Fruit fly (Drosophila melanogaster) whole organism: ENCODE measurements around the gene RpL37A.

Experiments
- CG8478 ChIP-seq: fragments of >200 bp; optimal IDR thresholded peaks from 2 replicates; lab custom pipeline; 2018; ENCODE audit warnings: inconsistent platforms
- Dll ChIP-seq: fragments of >200 bp; optimal IDR thresholded peaks from 2 replicates; lab custom pipeline; 2017
- EcR ChIP-seq, 2 experiments: fragments of >200 bp; optimal IDR thresholded peaks; 2 replicates each; lab custom pipeline; 2017; ENCODE audit warnings: missing biosample characterization in 2 of 2, missing genetic modification characterization in 2 of 2, missing genetic modification reagents in 2 of 2
- pan ChIP-seq: fragments of >200 bp; optimal IDR thresholded peaks from 2 replicates; lab custom pipeline; 2017
- psq ChIP-seq: fragments of >200 bp; optimal IDR thresholded peaks from 2 replicates; lab custom pipeline; 2017
- usp ChIP-seq: fragments of >200 bp; optimal IDR thresholded peaks from 2 replicates; lab custom pipeline; 2017; ENCODE audit warnings: missing biosample characterization, missing genetic modification characterization, mixed read lengths

The RpL37A gene

dm6 chr2L:5070797-5071579 lies at the start of gene RpL37A:
Gene RpL37A (plus strand): TSS chr2L:5070957.
- no peak for TF ChIP-seq usp (GFP tag; lab: Kevin White, UChicago)
- TF ChIP-seq CG8478: no peak
- TF ChIP-seq Dll (lab: Kevin White, UChicago): no peak
- TF ChIP-seq pan: no peak
- TF ChIP-seq EcR (GFP tag; optimal IDR thresholded peaks at IDR 0.05; lab: Kevin White, UChicago): no peak
- TF ChIP-seq psq (lab: Kevin White, UChicago): no peak

dm6 chr2L:5022602-5023001 lies 48.2 kb upstream of the RpL37A start:
- no peak for TF ChIP-seq EcR (GFP tag; optimal IDR thresholded peaks at IDR 0.05; lab: Kevin White, UChicago)
- no peak for TF ChIP-seq CG8478
- TF ChIP-seq Dll (lab: Kevin White, UChicago): no peak
- TF ChIP-seq usp (GFP tag; lab: Kevin White, UChicago): no peak
- TF ChIP-seq psq (lab: Kevin White, UChicago): no peak
- TF ChIP-seq pan: no peak

dm6 chr2L:5025557-5025956 lies 45.2 kb upstream of the RpL37A start:
- no peak for TF ChIP-seq usp (GFP tag; lab: Kevin White, UChicago)
- TF ChIP-seq EcR (GFP tag; optimal IDR thresholded peaks at IDR 0.05; lab: Kevin White, UChicago): no peak
- TF ChIP-seq pan: no peak
- no peak for TF ChIP-seq CG8478
- no peak for TF ChIP-seq Dll (lab: Kevin White, UChicago)
- TF ChIP-seq psq (lab: Kevin White, UChicago): no peak

dm6 chr2L:5027321-5028069 lies 43.3 kb upstream of the RpL37A start:
- no peak for TF ChIP-seq EcR (GFP tag; optimal IDR thresholded peaks at IDR 0.05; lab: Kevin White, UChicago)
- TF ChIP-seq Dll (lab: Kevin White, UChicago): no peak
- no peak for TF ChIP-seq usp (GFP tag; lab: Kevin White, UChicago)
- no peak for TF ChIP-seq CG8478
- TF ChIP-seq psq (lab: Kevin White, UChicago): no peak
- TF ChIP-seq pan: no peak

- TF ChIP-seq pan (no peak), psq (lab: Kevin White, UChicago) (no peak), EcR (GFP tag; optimal IDR thresholded peaks at IDR 0.05; lab: Kevin White, UChicago) (no peak), usp (GFP tag; lab: Kevin White, UChicago) (no peak), Dll (lab: Kevin White, UChicago) (no peak), CG8478 (no peak)
Measured at dm6 chr2L:5028091-5028490, 42.7 kb upstream of the RpL37A start, which contains the start of gene vkg. Gene vkg (minus strand): TSS chr2L:5028191.

- no peak for TF ChIP-seq pan
- no peak for TF ChIP-seq usp (GFP tag; lab: Kevin White, UChicago)
- no peak for TF ChIP-seq CG8478
- TF ChIP-seq psq (lab: Kevin White, UChicago): no peak
Measured at dm6 chr2L:5029049-5029808, 41.5 kb upstream of the RpL37A start, which contains the start of gene Col4a1. Gene Col4a1 (plus strand): TSS chr2L:5029609.

- no peak for TF ChIP-seq Dll (lab: Kevin White, UChicago)
- no peak for TF ChIP-seq EcR (GFP tag; optimal IDR thresholded peaks at IDR 0.05; lab: Kevin White, UChicago)
- no peak for TF ChIP-seq psq (lab: Kevin White, UChicago)
- TF ChIP-seq pan: no peak
- no peak for TF ChIP-seq usp (GFP tag; lab: Kevin White, UChicago)
- no peak for TF ChIP-seq CG8478
Measured at dm6 chr2L:5029809-5030108, 41.0 kb upstream of the RpL37A start.

dm6 chr2L:5030535-5030934 lies 40.2 kb upstream of the RpL37A start:
- no peak for TF ChIP-seq psq (lab: Kevin White, UChicago)
- no peak for TF ChIP-seq usp (GFP tag; lab: Kevin White, UChicago)
- TF ChIP-seq EcR (GFP tag; optimal IDR thresholded peaks at IDR 0.05; lab: Kevin White, UChicago): no peak
- TF ChIP-seq Dll (lab: Kevin White, UChicago): no peak
- no peak for TF ChIP-seq CG8478
- no peak for TF ChIP-seq pan

- no peak for TF ChIP-seq Dll (lab: Kevin White, UChicago)
- TF ChIP-seq CG8478: no peak
- no peak for TF ChIP-seq EcR (GFP tag; optimal IDR thresholded peaks at IDR 0.05; lab: Kevin White, UChicago)
- no peak for TF ChIP-seq psq (lab: Kevin White, UChicago)
- no peak for TF ChIP-seq pan
- TF ChIP-seq usp (GFP tag; lab: Kevin White, UChicago): no peak
Measured at dm6 chr2L:5031399-5031798, 39.4 kb upstream of the RpL37A start.

- no peak for TF ChIP-seq Dll (lab: Kevin White, UChicago)
- TF ChIP-seq EcR (GFP tag; optimal IDR thresholded peaks at IDR 0.05; lab: Kevin White, UChicago): no peak
- TF ChIP-seq usp (GFP tag; lab: Kevin White, UChicago): no peak
- no peak for TF ChIP-seq psq (lab: Kevin White, UChicago)
Measured at dm6 chr2L:5031886-5032285, 38.9 kb upstream of the RpL37A start.

- TF ChIP-seq Dll (lab: Kevin White, UChicago): no peak
- TF ChIP-seq EcR (GFP tag; optimal IDR thresholded peaks at IDR 0.05; lab: Kevin White, UChicago): no peak
- no peak for TF ChIP-seq psq (lab: Kevin White, UChicago)
- no peak for TF ChIP-seq pan
- TF ChIP-seq CG8478: no peak
- no peak for TF ChIP-seq usp (GFP tag; lab: Kevin White, UChicago)
Measured at dm6 chr2L:5036120-5036519, 34.6 kb upstream of the RpL37A start.
